Worm (Caenorhabditis elegans): ENCODE results near the gene srh-123.
"Not testable (repeated sequence)": the region's sequence is repeated elsewhere in the genome, so short reads cannot be mapped to it uniquely, and the experiment has no call there.

ce11 chrV:17456197-17456596 is 17.6 kb upstream of the srh-123 start, which contains the start of gene srh-203:
- TF ChIP-seq med-1 (GFP tag; optimal IDR thresholded peaks at IDR 0.05; ENCODE audit: insufficient read depth); ref-1 (GFP tag; conservative IDR thresholded peaks at IDR 0.05); flt-1 (GFP tag; IDR thresholded peaks at IDR 0.05); klf-2 (GFP tag; conservative IDR thresholded peaks at IDR 0.05); ztf-29 (GFP tag; IDR thresholded peaks at IDR 0.05); T22C8.4 (GFP tag; IDR thresholded peaks at IDR 0.05): not testable (repeated sequence)

Measured in whole organism, midembryonic.